Worm (Caenorhabditis elegans) whole organism, young adult: ENCODE measurements around the gene F54F7.10.

ENCODE experiments used
- B0019.2 ChIP-seq: fragments of 200-800 bp; sonication (Bioruptor generic); conservative IDR thresholded peaks from 2 replicates; pipeline ENCODE4 v1.3.6; 2022; ENCODE audit warnings: missing genetic modification reagents, missing genetic modification characterization, missing compliant biosample characterization
- B0035.1 ChIP-seq: sonication (generic microtip); optimal IDR thresholded peaks from 2 replicates; lab custom pipeline; 2016; ENCODE audit warnings: missing genetic modification characterization, mild to moderate bottlenecking, missing compliant biosample characterization, missing genotype, missing genetic modification reagents
- B0336.3 ChIP-seq: fragments of 200-800 bp; sonication (Bioruptor generic); IDR thresholded peaks from 2 replicates; pipeline ENCODE4 v1.3.6; 2022; ENCODE audit warnings: missing genetic modification characterization, missing compliant biosample characterization
- F10E7.11 ChIP-seq: sonication (generic microtip); optimal IDR thresholded peaks from 2 replicates; lab custom pipeline; 2017; ENCODE audit warnings: mild to moderate bottlenecking, missing genetic modification characterization, moderate library complexity, missing compliant biosample characterization
- F23B12.7 ChIP-seq: sonication (generic microtip); optimal IDR thresholded peaks from 2 replicates; lab custom pipeline; 2017; ENCODE audit warnings: missing genetic modification characterization, mild to moderate bottlenecking, missing compliant biosample characterization, antibody characterized with exemption, moderate library complexity; ENCODE audit not compliant: insufficient read depth
- F49E8.2 ChIP-seq: sonication (generic microtip); optimal IDR thresholded peaks from 3 replicates; lab custom pipeline; 2017; ENCODE audit warnings: missing genetic modification characterization, mild to moderate bottlenecking, missing compliant biosample characterization, antibody characterized with exemption, moderate library complexity; ENCODE audit not compliant: insufficient read depth
- F52B5.7 ChIP-seq: sonication (generic microtip); optimal IDR thresholded peaks from 2 replicates; lab custom pipeline; 2016; ENCODE audit warnings: mild to moderate bottlenecking, missing genetic modification characterization, missing compliant biosample characterization
- K11D2.4 ChIP-seq: fragments of 200-800 bp; sonication (Bioruptor generic); IDR thresholded peaks from 2 replicates; pipeline ENCODE4 v1.3.6; 2022; ENCODE audit warnings: missing genetic modification reagents, missing genetic modification characterization, missing compliant biosample characterization
- K12H6.12 ChIP-seq: fragments of 200-800 bp; sonication (Bioruptor generic); optimal IDR thresholded peaks from 2 replicates; lab custom pipeline; 2018; ENCODE audit warnings: mild to moderate bottlenecking, missing genetic modification characterization, missing compliant biosample characterization
- Y67H2A.10 ChIP-seq: fragments of 200-800 bp; sonication (Bioruptor generic); conservative IDR thresholded peaks from 2 replicates; pipeline ENCODE4 v1.3.6; 2022; ENCODE audit warnings: missing genetic modification reagents, missing genetic modification characterization, missing compliant biosample characterization
- athp-1 ChIP-seq: sonication (generic microtip); optimal IDR thresholded peaks from 2 replicates; lab custom pipeline; 2017; ENCODE audit warnings: mild to moderate bottlenecking, missing genetic modification characterization, missing compliant biosample characterization
- ceh-79 ChIP-seq: sonication (generic microtip); optimal IDR thresholded peaks from 2 replicates; lab custom pipeline; 2017; ENCODE audit warnings: mild to moderate bottlenecking, missing genetic modification characterization, missing compliant biosample characterization
- ceh-91 ChIP-seq: fragments of 200-800 bp; sonication (Bioruptor generic); IDR thresholded peaks from 2 replicates; pipeline ENCODE4 v1.3.6; 2022; ENCODE audit warnings: missing genetic modification reagents, missing genetic modification characterization, missing compliant biosample characterization
- egrh-3 ChIP-seq: fragments of 200-800 bp; sonication (Bioruptor generic); IDR thresholded peaks from 2 replicates; pipeline ENCODE4 v1.3.6; 2022; ENCODE audit warnings: missing genetic modification reagents, missing genetic modification characterization, missing compliant biosample characterization
- fkh-3 ChIP-seq: sonication (generic microtip); optimal IDR thresholded peaks from 2 replicates; lab custom pipeline; 2016; ENCODE audit warnings: mild to moderate bottlenecking, missing genetic modification characterization, missing compliant biosample characterization
- him-1 ChIP-seq: sonication (generic microtip); optimal IDR thresholded peaks from 2 replicates; lab custom pipeline; 2016; ENCODE audit warnings: missing genotype, missing genetic modification reagents, missing genetic modification characterization, missing compliant biosample characterization
- hmg-20 ChIP-seq: fragments of 200-800 bp; sonication (Bioruptor generic); IDR thresholded peaks from 2 replicates; pipeline ENCODE4 v1.3.6; 2022; ENCODE audit warnings: missing genetic modification reagents, missing genetic modification characterization, missing compliant biosample characterization
- hsf-1 ChIP-seq: fragments of 200-800 bp; sonication (Bioruptor generic); IDR thresholded peaks from 2 replicates; pipeline ENCODE4 v1.3.6; 2022; ENCODE audit warnings: missing genetic modification reagents, missing genetic modification characterization, missing compliant biosample characterization
- lin-35 ChIP-seq, 3 experiments: fragments of 150-350 bp in 2 of 3; sonication (generic microtip) in 1 of 3; optimal IDR thresholded peaks; 2 replicates each; lab custom pipeline; 2014 to 2018; ENCODE audit warnings: missing biosample characterization in 3 of 3, missing genetic modification characterization in 3 of 3, missing genetic modification reagents in 3 of 3
- lir-1 ChIP-seq: fragments of 200-800 bp; sonication (Bioruptor generic); conservative IDR thresholded peaks from 2 replicates; pipeline ENCODE4 v1.3.6; 2022; ENCODE audit warnings: missing genetic modification reagents, missing genetic modification characterization, missing compliant biosample characterization
- lsy-27 ChIP-seq: sonication (generic microtip); optimal IDR thresholded peaks from 2 replicates; lab custom pipeline; 2017; ENCODE audit warnings: missing genetic modification characterization, mild to moderate bottlenecking, missing compliant biosample characterization, antibody characterized with exemption, missing genotype, borderline replicate concordance; ENCODE audit not compliant: insufficient read depth
- madf-6 ChIP-seq: fragments of 200-800 bp; sonication (Bioruptor generic); IDR thresholded peaks from 2 replicates; pipeline ENCODE4 v1.3.6; 2022; ENCODE audit warnings: missing genetic modification reagents, missing genetic modification characterization, missing compliant biosample characterization
- madf-8 ChIP-seq: fragments of 200-800 bp; sonication (Bioruptor generic); conservative IDR thresholded peaks from 2 replicates; pipeline ENCODE4 v1.3.6; 2022; ENCODE audit warnings: missing genetic modification reagents, missing genetic modification characterization, missing compliant biosample characterization
- mes-4 ChIP-seq: sonication (generic microtip); optimal IDR thresholded peaks from 2 replicates; lab custom pipeline; 2016; ENCODE audit warnings: missing genotype, missing genetic modification characterization, missing compliant biosample characterization
- nfyb-1 ChIP-seq: fragments of 200-800 bp; sonication (Bioruptor generic); IDR thresholded peaks from 2 replicates; pipeline ENCODE4 v1.3.6; 2022; ENCODE audit warnings: missing genetic modification reagents, missing genetic modification characterization, missing compliant biosample characterization
- pbrm-1 ChIP-seq: fragments of 200-800 bp; sonication (Bioruptor generic); IDR thresholded peaks from 2 replicates; pipeline ENCODE4 v1.3.6; 2022; ENCODE audit warnings: missing genetic modification reagents, missing genetic modification characterization, missing compliant biosample characterization
- pha-4 ChIP-seq: fragments of 150-350 bp; sonication (generic microtip); optimal IDR thresholded peaks from 2 replicates; lab custom pipeline; 2014; ENCODE audit warnings: missing biosample characterization, missing genetic modification reagents, missing genetic modification characterization
- rcor-1 ChIP-seq: fragments of 200-800 bp; sonication (Bioruptor generic); IDR thresholded peaks from 2 replicates; pipeline ENCODE4 v1.3.6; 2022; ENCODE audit warnings: missing genetic modification reagents, missing genetic modification characterization, missing compliant biosample characterization
- rec-8 ChIP-seq, 2 experiments: sonication (generic microtip); optimal IDR thresholded peaks; 2 replicates each; lab custom pipeline; 2016; ENCODE audit warnings: mild to moderate bottlenecking in 2 of 2, missing genetic modification characterization in 2 of 2, missing genetic modification reagents in 2 of 2, missing genotype in 2 of 2, missing biosample characterization in 1 of 2, missing compliant biosample characterization in 1 of 2, moderate library complexity in 1 of 2
- rpc-1 ChIP-seq, 2 experiments: fragments of 150-350 bp in 1 of 2; sonication (generic microtip) in 1 of 2; optimal IDR thresholded peaks; 2 replicates each; lab custom pipeline; 2014 to 2018; ENCODE audit warnings: missing biosample characterization in 1 of 2, missing genetic modification characterization in 1 of 2, missing genetic modification reagents in 1 of 2, missing genotype in 1 of 2
- snpc-4 ChIP-seq, 5 experiments: fragments of 150-350 bp in 1 of 5; sonication (generic microtip) in 4 of 5; optimal IDR thresholded peaks; 2 replicates each; lab custom pipeline; 2014 to 2018; ENCODE audit warnings: missing genetic modification characterization in 5 of 5, missing biosample characterization in 3 of 5, antibody characterized with exemption in 2 of 5, mild to moderate bottlenecking in 2 of 5, missing compliant biosample characterization in 2 of 5, missing genotype in 2 of 5, moderate library complexity in 2 of 5, missing genetic modification reagents in 1 of 5
- tlf-1 ChIP-seq: fragments of 200-800 bp; sonication (Bioruptor generic); optimal IDR thresholded peaks from 2 replicates; lab custom pipeline; 2018; ENCODE audit warnings: mild to moderate bottlenecking, missing genetic modification characterization, missing compliant biosample characterization
- unc-62 ChIP-seq: fragments of 150-350 bp; optimal IDR thresholded peaks from 2 replicates; lab custom pipeline; 2014; ENCODE audit warnings: missing biosample characterization, missing genetic modification reagents, missing genetic modification characterization
- ztf-25 ChIP-seq: fragments of 200-800 bp; sonication (Bioruptor generic); IDR thresholded peaks from 2 replicates; pipeline ENCODE4 v1.3.6; 2022; ENCODE audit warnings: missing genetic modification reagents, missing genetic modification characterization, missing compliant biosample characterization
- ztf-26 ChIP-seq: sonication (generic microtip); optimal IDR thresholded peaks from 2 replicates; lab custom pipeline; 2017; ENCODE audit warnings: missing genetic modification characterization, missing compliant biosample characterization
- ztf-6 ChIP-seq: fragments of 200-800 bp; sonication (Bioruptor generic); IDR thresholded peaks from 2 replicates; pipeline ENCODE4 v1.3.6; 2022; ENCODE audit warnings: missing genetic modification reagents, missing genetic modification characterization, missing compliant biosample characterization

F54F7.10 gene

DNA sequence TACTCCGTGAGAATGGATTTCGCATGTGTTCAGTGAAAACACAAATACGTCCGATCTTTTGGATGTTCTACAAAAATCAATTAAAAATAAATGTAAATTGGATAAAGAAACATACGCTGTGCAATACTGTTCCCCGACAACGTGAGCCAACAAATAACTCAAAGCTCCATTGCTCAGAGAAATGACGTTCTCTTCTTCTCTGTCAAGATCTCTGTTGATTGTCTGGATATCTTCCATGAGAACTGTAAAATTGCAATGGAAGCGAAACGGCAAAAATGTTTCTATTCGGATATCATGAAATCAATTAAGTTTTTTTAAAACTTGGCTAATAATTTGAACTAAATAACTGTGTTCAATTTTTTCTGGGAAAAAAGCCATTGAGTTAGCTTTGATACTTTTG is 33.3 kb downstream of the F54F7.10 start:
- TF ChIP-seq F49E8.2 = no peak
- TF ChIP-seq athp-1 (tag; lab: Kevin White, UChicago) = no peak
- no peak for TF ChIP-seq B0019.2 (GFP tag; lab: Robert Waterston, UW)
- TF ChIP-seq rec-8 (tag; optimal IDR thresholded peaks at IDR 0.05; lab: Kevin White, UChicago) = no peak
- no peak for TF ChIP-seq ztf-25 (GFP tag; lab: Robert Waterston, UW)
- no peak for TF ChIP-seq snpc-4 (GFP tag; optimal IDR thresholded peaks at IDR 0.05; lab: Kevin White, UChicago)
- no peak for TF ChIP-seq snpc-4 (tag; optimal IDR thresholded peaks at IDR 0.05; lab: Kevin White, UChicago)
- TF ChIP-seq B0035.1 (tag; lab: Kevin White, UChicago) = no peak
- TF ChIP-seq rcor-1 (GFP tag; lab: Robert Waterston, UW) = no peak
- no peak for TF ChIP-seq him-1 (tag; lab: Kevin White, UChicago)
- no peak for TF ChIP-seq B0336.3
- no peak for TF ChIP-seq mes-4 (tag; lab: Kevin White, UChicago)
- TF ChIP-seq madf-6 (GFP tag; lab: Robert Waterston, UW) = no peak
- no peak for TF ChIP-seq ztf-26
- no peak for TF ChIP-seq lsy-27 (tag; lab: Kevin White, UChicago)
- TF ChIP-seq ceh-79 (tag; lab: Kevin White, UChicago) = no peak
- TF ChIP-seq F23B12.7 (tag; lab: Kevin White, UChicago) = no peak
- no peak for TF ChIP-seq pbrm-1 (GFP tag; lab: Robert Waterston, UW)
- no peak for TF ChIP-seq ztf-6 (GFP tag; lab: Robert Waterston, UW)
- TF ChIP-seq, all 124 proteins: peak for 0

DNA sequence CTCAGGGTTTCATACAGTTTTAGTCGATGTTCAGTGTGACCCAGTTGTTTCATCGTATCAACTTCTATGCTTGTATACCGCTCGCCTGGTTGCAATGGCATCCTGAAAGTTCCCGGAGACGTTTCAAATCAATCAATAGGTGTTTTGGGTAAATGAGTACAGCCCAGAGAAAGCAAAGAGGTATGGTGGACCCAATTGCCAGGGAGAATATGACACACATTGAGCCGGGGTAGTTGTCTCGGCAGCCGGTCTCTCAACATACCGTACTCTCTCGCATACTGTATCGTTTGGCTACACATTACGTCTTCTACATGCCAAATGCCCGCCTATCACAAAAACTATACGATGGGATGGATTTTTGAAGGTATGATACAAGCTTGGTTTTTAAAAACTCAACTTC is 34.6 kb downstream of the F54F7.10 start, which contains the start of gene Y62H9A.9:
Gene Y62H9A.9 (minus strand): TSS at position 101 of the 400 bp plus-strand sequence.
- TF ChIP-seq rcor-1 (GFP tag; lab: Robert Waterston, UW) = no peak
- TF ChIP-seq lin-35 (GFP tag; optimal IDR thresholded peaks at IDR 0.05; lab: Kevin White, UChicago) = no peak
- no peak for TF ChIP-seq egrh-3
- no peak for TF ChIP-seq F52B5.7 (tag; lab: Kevin White, UChicago)
- TF ChIP-seq madf-8 (GFP tag; lab: Robert Waterston, UW) = no peak
- no peak for TF ChIP-seq Y67H2A.10 (GFP tag; lab: Robert Waterston, UW)
- no peak for TF ChIP-seq pha-4 (tag; lab: Kevin White, UChicago)
- TF ChIP-seq lir-1 = no peak

DNA sequence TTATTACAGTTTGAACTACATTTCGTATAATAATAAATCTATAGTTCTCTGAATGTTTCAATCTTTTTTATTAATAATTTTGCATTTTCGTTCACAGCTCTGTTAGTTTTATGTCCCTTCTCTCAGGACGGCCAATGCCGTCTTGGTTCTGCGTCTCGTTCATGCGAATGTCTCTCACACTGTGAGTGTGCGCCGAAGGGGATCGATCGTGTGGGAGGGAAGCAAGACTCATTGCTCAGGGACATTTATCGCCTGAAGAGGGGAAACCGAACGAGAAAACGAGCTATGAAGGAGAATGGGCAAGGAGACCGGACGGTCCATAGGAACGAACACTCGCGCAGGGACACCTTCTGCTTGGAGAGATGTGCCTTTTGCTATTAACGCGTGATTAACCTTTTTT is 35.6 kb downstream of the F54F7.10 start:
- TF ChIP-seq K12H6.12 (tag; lab: Kevin White, UChicago) (no peak), rpc-1 (optimal IDR thresholded peaks at IDR 0.05; lab: Kevin White, UChicago) (no peak), rpc-1 (tag; optimal IDR thresholded peaks at IDR 0.05; lab: Kevin White, UChicago) (no peak), K11D2.4 (no peak), hsf-1 (GFP tag; lab: Robert Waterston, UW) (no peak), hmg-20 (GFP tag; lab: Robert Waterston, UW) (no peak), madf-8 (GFP tag; lab: Robert Waterston, UW) (no peak), F10E7.11 (tag; lab: Kevin White, UChicago) (no peak), rec-8 (tag; optimal IDR thresholded peaks at IDR 0.05; lab: Kevin White, UChicago) (no peak), nfyb-1 (GFP tag; lab: Robert Waterston, UW) (no peak), lir-1 (no peak), tlf-1 (GFP tag; lab: Kevin White, UChicago) (no peak), lsy-27 (tag; lab: Kevin White, UChicago) (no peak), ceh-91 (GFP tag; lab: Robert Waterston, UW) (no peak), unc-62 (GFP tag; lab: Kevin White, UChicago) (no peak), fkh-3 (no peak)
